Fruit fly (Drosophila melanogaster) whole organism, embryonic: ENCODE data around the gene FoxL1.

ENCODE experiments used
- ATbp ChIP-seq: fragments of 200-800 bp; sonication (Bioruptor generic); optimal IDR thresholded peaks from 2 replicates; lab custom pipeline; 2017; ENCODE audit warnings: missing biosample characterization, mild to moderate bottlenecking, missing genetic modification characterization, missing genetic modification reagents
- Ada2b ChIP-seq: fragments of 200-800 bp; sonication (Bioruptor generic); IDR thresholded peaks from 2 replicates; pipeline ENCODE4 v1.3.6; 2022; ENCODE audit warnings: missing biosample characterization, missing genetic modification characterization
- CG10274 ChIP-seq: fragments of 200-800 bp; sonication (Bioruptor generic); optimal IDR thresholded peaks from 3 replicates; lab custom pipeline; 2017; ENCODE audit warnings: missing biosample characterization, mild to moderate bottlenecking, missing genetic modification characterization
- CG10654 ChIP-seq: fragments of 200-800 bp; sonication (Bioruptor generic); optimal IDR thresholded peaks from 2 replicates; lab custom pipeline; 2016; ENCODE audit warnings: missing biosample characterization, missing genetic modification characterization
- CG11085 ChIP-seq: fragments of 200-800 bp; sonication (Bioruptor generic); IDR thresholded peaks from 2 replicates; pipeline ENCODE4 v1.3.6; 2022; ENCODE audit warnings: missing biosample characterization, missing genetic modification characterization
- CG12071 ChIP-seq: fragments of 200-800 bp; sonication (Bioruptor generic); optimal IDR thresholded peaks from 3 replicates; lab custom pipeline; 2018; ENCODE audit warnings: missing biosample characterization, mild to moderate bottlenecking, missing genetic modification characterization
- CG13775 ChIP-seq: fragments of 200-800 bp; sonication (Bioruptor generic); optimal IDR thresholded peaks from 3 replicates; lab custom pipeline; 2017; ENCODE audit warnings: missing biosample characterization, mild to moderate bottlenecking, missing genetic modification characterization
- CG15514 ChIP-seq: fragments of 200-800 bp; sonication (Bioruptor generic); optimal IDR thresholded peaks from 3 replicates; lab custom pipeline; 2017; ENCODE audit warnings: missing biosample characterization, missing genetic modification characterization, mild to moderate bottlenecking, moderate library complexity, missing genetic modification reagents
- CG17385 ChIP-seq: fragments of 200-800 bp; sonication (Bioruptor generic); optimal IDR thresholded peaks from 3 replicates; lab custom pipeline; 2018; ENCODE audit warnings: missing biosample characterization, mild to moderate bottlenecking, missing genetic modification characterization
- CG17568 ChIP-seq: fragments of 200-800 bp; sonication (Bioruptor generic); optimal IDR thresholded peaks from 2 replicates; lab custom pipeline; 2018; ENCODE audit warnings: missing biosample characterization, mild to moderate bottlenecking, missing genetic modification characterization, moderate library complexity
- CG17612 ChIP-seq: fragments of 200-800 bp; sonication (Bioruptor generic); IDR thresholded peaks from 2 replicates; pipeline ENCODE4 v1.3.6; 2022; ENCODE audit warnings: missing biosample characterization, missing genetic modification characterization
- CG30403 ChIP-seq: fragments of 200-800 bp; sonication (Bioruptor generic); optimal IDR thresholded peaks from 3 replicates; lab custom pipeline; 2016; ENCODE audit warnings: missing biosample characterization, missing genetic modification characterization
- CG31365 ChIP-seq: fragments of 200-800 bp; sonication (Bioruptor generic); optimal IDR thresholded peaks from 2 replicates; lab custom pipeline; 2018; ENCODE audit warnings: missing biosample characterization, mild to moderate bottlenecking, missing genetic modification characterization
- CG31388 ChIP-seq: fragments of 200-800 bp; sonication (Bioruptor generic); optimal IDR thresholded peaks from 2 replicates; lab custom pipeline; 2016; ENCODE audit warnings: missing biosample characterization, missing genetic modification characterization
- CG4328 ChIP-seq: fragments of 200-800 bp; sonication (Bioruptor generic); optimal IDR thresholded peaks from 3 replicates; lab custom pipeline; 2017; ENCODE audit warnings: missing biosample characterization, missing genetic modification reagents, missing genetic modification characterization
- CG4707 ChIP-seq: fragments of 200-800 bp; sonication (Bioruptor generic); optimal IDR thresholded peaks from 2 replicates; lab custom pipeline; 2018; ENCODE audit warnings: missing biosample characterization, mild to moderate bottlenecking, missing genetic modification characterization, moderate library complexity
- CG5245 ChIP-seq: fragments of 200-800 bp; sonication (Bioruptor generic); optimal IDR thresholded peaks from 3 replicates; lab custom pipeline; 2016; ENCODE audit warnings: missing biosample characterization, missing genetic modification characterization
- CG7839 ChIP-seq: fragments of 200-800 bp; sonication (Bioruptor generic); optimal IDR thresholded peaks from 3 replicates; lab custom pipeline; 2018; ENCODE audit warnings: missing biosample characterization, mild to moderate bottlenecking, missing genetic modification characterization, moderate library complexity
- CG8281 ChIP-seq: fragments of 200-800 bp; sonication (Bioruptor generic); optimal IDR thresholded peaks from 2 replicates; lab custom pipeline; 2018; ENCODE audit warnings: missing biosample characterization, mild to moderate bottlenecking, missing genetic modification characterization, moderate library complexity
- CG9797 ChIP-seq: fragments of 200-800 bp; sonication (Bioruptor generic); optimal IDR thresholded peaks from 3 replicates; lab custom pipeline; 2018; ENCODE audit warnings: missing biosample characterization, mild to moderate bottlenecking, missing genetic modification characterization
- CTCF ChIP-seq: fragments of 200-800 bp; sonication (Bioruptor generic); optimal IDR thresholded peaks from 2 replicates; lab custom pipeline; 2017; ENCODE audit warnings: missing biosample characterization, mild to moderate bottlenecking, missing genetic modification characterization, moderate library complexity
- Camta ChIP-seq: fragments of 200-800 bp; sonication (Bioruptor generic); optimal IDR thresholded peaks from 2 replicates; lab custom pipeline; 2016; ENCODE audit warnings: missing biosample characterization, missing genetic modification characterization
- Dek ChIP-seq: fragments of 200-800 bp; sonication (Bioruptor generic); optimal IDR thresholded peaks from 3 replicates; lab custom pipeline; 2019; ENCODE audit warnings: missing biosample characterization, mild to moderate bottlenecking, missing genetic modification characterization, moderate library complexity
- ERR ChIP-seq: fragments of 200-800 bp; sonication (Bioruptor generic); optimal IDR thresholded peaks from 2 replicates; lab custom pipeline; 2016; ENCODE audit warnings: missing biosample characterization, missing genetic modification characterization
- Gsc ChIP-seq: fragments of 200-800 bp; sonication (Bioruptor generic); IDR thresholded peaks from 2 replicates; pipeline ENCODE4 v1.3.6; 2022; ENCODE audit warnings: missing biosample characterization, missing genetic modification characterization
- Mes4 ChIP-seq: fragments of 200-800 bp; sonication (Bioruptor generic); optimal IDR thresholded peaks from 2 replicates; lab custom pipeline; 2016; ENCODE audit warnings: missing biosample characterization, missing genetic modification characterization
- Neu2 ChIP-seq: fragments of 200-800 bp; sonication (Bioruptor generic); optimal IDR thresholded peaks from 3 replicates; lab custom pipeline; 2016; ENCODE audit warnings: missing biosample characterization, missing genetic modification characterization, borderline replicate concordance
- Sin3A ChIP-seq: fragments of >200 bp; optimal IDR thresholded peaks from 2 replicates; lab custom pipeline; 2018
- Xrp1 ChIP-seq: fragments of 200-800 bp; sonication (Bioruptor generic); IDR thresholded peaks from 2 replicates; pipeline ENCODE4 v1.3.6; 2022; ENCODE audit warnings: missing biosample characterization, missing genetic modification characterization
- ase ChIP-seq: fragments of 200-800 bp; sonication (Bioruptor generic); IDR thresholded peaks from 3 replicates; pipeline ENCODE4 v1.3.6; 2022; ENCODE audit warnings: missing biosample characterization, missing genetic modification characterization
- bowl ChIP-seq: fragments of 200-800 bp; sonication (Bioruptor generic); IDR thresholded peaks from 2 replicates; pipeline ENCODE4 v1.3.6; 2022; ENCODE audit warnings: missing biosample characterization, missing genetic modification characterization
- br ChIP-seq: fragments of >200 bp; optimal IDR thresholded peaks from 2 replicates; lab custom pipeline; 2017
- cg ChIP-seq: fragments of 200-800 bp; sonication (Bioruptor generic); optimal IDR thresholded peaks from 3 replicates; lab custom pipeline; 2019; ENCODE audit warnings: missing biosample characterization, mild to moderate bottlenecking, missing genetic modification characterization, moderate library complexity
- crc ChIP-seq: fragments of 200-800 bp; sonication (Bioruptor generic); optimal IDR thresholded peaks from 2 replicates; lab custom pipeline; 2016; ENCODE audit warnings: missing biosample characterization, missing genetic modification characterization
- emc ChIP-seq: fragments of 200-800 bp; sonication (Bioruptor generic); optimal IDR thresholded peaks from 2 replicates; lab custom pipeline; 2016; ENCODE audit warnings: missing biosample characterization, missing genetic modification characterization
- ems ChIP-seq: fragments of 200-800 bp; sonication (Bioruptor generic); optimal IDR thresholded peaks from 3 replicates; lab custom pipeline; 2016; ENCODE audit warnings: missing biosample characterization, missing genetic modification characterization
- fd96Cb ChIP-seq: fragments of 200-800 bp; sonication (Bioruptor generic); optimal IDR thresholded peaks from 2 replicates; lab custom pipeline; 2018; ENCODE audit warnings: missing biosample characterization, mild to moderate bottlenecking, missing genetic modification characterization, moderate library complexity
- gce ChIP-seq: fragments of 200-800 bp; sonication (Bioruptor generic); IDR thresholded peaks from 3 replicates; pipeline ENCODE4 v1.3.6; 2022; ENCODE audit warnings: missing biosample characterization, missing genetic modification characterization
- h ChIP-seq: fragments of >200 bp; optimal IDR thresholded peaks from 2 replicates; lab custom pipeline; 2017
- hkb ChIP-seq, 2 experiments: fragments of 200-800 bp in 1 of 2; fragments of >200 bp in 1 of 2; sonication (Bioruptor generic) in 1 of 2; IDR thresholded peaks in 1 of 2; optimal IDR thresholded peaks in 1 of 2; 2 replicates each; pipeline versions ENCODE4 v1.3.6 to Lab custom; 2017 to 2022; ENCODE audit warnings: missing biosample characterization in 1 of 2, missing genetic modification characterization in 1 of 2
- jigr1 ChIP-seq: fragments of 200-800 bp; sonication (Bioruptor generic); IDR thresholded peaks from 3 replicates; pipeline ENCODE4 v1.3.6; 2022; ENCODE audit warnings: missing biosample characterization, missing genetic modification characterization
- jing ChIP-seq: fragments of 200-800 bp; sonication (Bioruptor generic); optimal IDR thresholded peaks from 2 replicates; lab custom pipeline; 2018; ENCODE audit warnings: missing biosample characterization, mild to moderate bottlenecking, missing genetic modification characterization
- kah ChIP-seq: fragments of 200-800 bp; sonication (Bioruptor generic); optimal IDR thresholded peaks from 2 replicates; lab custom pipeline; 2018; ENCODE audit warnings: missing biosample characterization, mild to moderate bottlenecking, missing genetic modification characterization
- kay ChIP-seq: fragments of 200-800 bp; sonication (Bioruptor generic); optimal IDR thresholded peaks from 2 replicates; lab custom pipeline; 2016; ENCODE audit warnings: missing biosample characterization, missing genetic modification characterization
- klu ChIP-seq: fragments of 200-800 bp; sonication (Bioruptor generic); IDR thresholded peaks from 2 replicates; pipeline ENCODE4 v1.3.6; 2022; ENCODE audit warnings: missing biosample characterization, missing genetic modification characterization
- luna ChIP-seq: fragments of 200-800 bp; sonication (Bioruptor generic); optimal IDR thresholded peaks from 2 replicates; lab custom pipeline; 2016; ENCODE audit warnings: missing biosample characterization, missing genetic modification characterization
- pan ChIP-seq, 4 experiments: fragments of >200 bp in 3 of 4; fragments of 200-800 bp in 1 of 4; sonication (Bioruptor generic) in 1 of 4; optimal IDR thresholded peaks in 3 of 4; IDR thresholded peaks in 1 of 4; 2 replicates each; pipeline versions ENCODE4 v1.3.6 to Lab custom; 2017 to 2022; ENCODE audit warnings: missing biosample characterization in 2 of 4, missing genetic modification characterization in 2 of 4, mixed read lengths in 1 of 4
- pho ChIP-seq: fragments of 200-800 bp; sonication (Bioruptor generic); optimal IDR thresholded peaks from 2 replicates; lab custom pipeline; 2016; ENCODE audit warnings: missing biosample characterization, missing genetic modification characterization
- rib ChIP-seq: fragments of 200-800 bp; sonication (Bioruptor generic); IDR thresholded peaks from 2 replicates; pipeline ENCODE4 v1.3.6; 2022; ENCODE audit warnings: missing biosample characterization, missing genetic modification characterization
- run ChIP-seq: fragments of 200-800 bp; sonication (Bioruptor generic); optimal IDR thresholded peaks from 3 replicates; lab custom pipeline; 2018; ENCODE audit warnings: missing biosample characterization, mild to moderate bottlenecking, missing genetic modification characterization
- sim ChIP-seq: fragments of 200-800 bp; sonication (Bioruptor generic); IDR thresholded peaks from 2 replicates; pipeline ENCODE4 v1.3.6; 2022; ENCODE audit warnings: missing biosample characterization, missing genetic modification characterization
- so ChIP-seq: fragments of 200-800 bp; sonication (Bioruptor generic); IDR thresholded peaks from 3 replicates; pipeline ENCODE4 v1.3.6; 2022; ENCODE audit warnings: missing biosample characterization, missing genetic modification characterization
- tio ChIP-seq: fragments of 200-800 bp; sonication (Bioruptor generic); optimal IDR thresholded peaks from 2 replicates; lab custom pipeline; 2017; ENCODE audit warnings: missing biosample characterization, missing genetic modification characterization, inconsistent platforms
- zfh2 ChIP-seq: fragments of 200-800 bp; sonication (Bioruptor generic); optimal IDR thresholded peaks from 2 replicates; lab custom pipeline; 2016; ENCODE audit warnings: missing biosample characterization, missing genetic modification characterization

The FoxL1 gene

dm6 chr3L:4000711-4001110 lies 18.0 kb upstream of the FoxL1 start (continued):
- TF ChIP-seq pan (optimal IDR thresholded peaks at IDR 0.05; lab: Kevin White, UChicago) (no peak), pan (GFP tag; optimal IDR thresholded peaks at IDR 0.05 in 1 of 2, IDR thresholded peaks at IDR 0.05 in 1 of 2) (no peak), CG4707 (no peak), Camta (GFP tag; lab: Kevin White, UChicago) (no peak), ERR (GFP tag; lab: Kevin White, UChicago) (no peak), so (GFP tag; lab: Robert Waterston, UW) (no peak), h (lab: Kevin White, UChicago) (no peak), ase (GFP tag; lab: Robert Waterston, UW) (no peak), CG17385 (peak; percentile 52), CG15514 (GFP tag; lab: Kevin White, UChicago) (no peak), Neu2 (no peak), bowl (GFP tag; lab: Robert Waterston, UW) (no peak), CG9797 (GFP tag; lab: Kevin White, UChicago) (no peak), Dek (tag; lab: Kevin White, UChicago) (no peak), jigr1 (GFP tag; lab: Robert Waterston, UW) (no peak), br (lab: Kevin White, UChicago) (no peak), luna (no peak), ems (no peak), CG31365 (no peak), CG10274 (GFP tag; lab: Kevin White, UChicago) (no peak), CG10654 (GFP tag; lab: Kevin White, UChicago) (no peak), sim (GFP tag; lab: Robert Waterston, UW) (no peak), CG7839 (tag; lab: Kevin White, UChicago) (peak; percentile 18), Sin3A (lab: Kevin White, UChicago) (no peak), CG8281 (tag; lab: Kevin White, UChicago) (no peak), tio (GFP tag; lab: Kevin White, UChicago) (peak; percentile 39), ATbp (GFP tag; lab: Kevin White, UChicago) (no peak), emc (GFP tag; lab: Kevin White, UChicago) (no peak), kah (GFP tag; lab: Kevin White, UChicago) (no peak), CG13775 (peak; percentile 38), kay (GFP tag; lab: Kevin White, UChicago) (no peak), fd96Cb (tag; lab: Kevin White, UChicago) (no peak), pho (GFP tag; lab: Kevin White, UChicago) (no peak), CG5245 (GFP tag; lab: Kevin White, UChicago) (no peak), CG12071 (GFP tag; lab: Kevin White, UChicago) (no peak), klu (GFP tag; lab: Robert Waterston, UW) (no peak), CG31388 (GFP tag; lab: Kevin White, UChicago) (no peak), CG11085 (GFP tag; lab: Robert Waterston, UW) (no peak), cg (GFP tag; lab: Kevin White, UChicago) (no peak), Ada2b (GFP tag; lab: Robert Waterston, UW) (no peak), hkb (optimal IDR thresholded peaks at IDR 0.05; lab: Kevin White, UChicago) (no peak), hkb (GFP tag; IDR thresholded peaks at IDR 0.05; lab: Robert Waterston, UW) (no peak), rib (GFP tag; lab: Robert Waterston, UW) (no peak), CG4328 (GFP tag; lab: Kevin White, UChicago) (no peak), gce (GFP tag; lab: Robert Waterston, UW) (no peak), CG17568 (GFP tag; lab: Kevin White, UChicago) (no peak), CTCF (no peak), Xrp1 (no peak), CG17612 (GFP tag; lab: Robert Waterston, UW) (no peak), jing (peak; percentile 11), zfh2 (GFP tag; lab: Kevin White, UChicago) (no peak), crc (GFP tag; lab: Kevin White, UChicago) (no peak), Gsc (GFP tag; lab: Robert Waterston, UW) (no peak), run (tag; lab: Kevin White, UChicago) (no peak), Mes4 (no peak), CG30403 (GFP tag; lab: Kevin White, UChicago) (peak; percentile 33)
